Worm (Caenorhabditis elegans) whole organism, L4 larva: Measurements from ENCODE around the gene Y37H2A.10.

Experiments
- R02D3.7 ChIP-seq: fragments of 150-350 bp; sonication (generic microtip); optimal IDR thresholded peaks from 3 replicates; lab custom pipeline; 2014; ENCODE audit warnings: missing biosample characterization, missing genetic modification characterization
- Y105C5A.15 ChIP-seq: fragments of 200-800 bp; sonication (Bioruptor generic); IDR thresholded peaks from 2 replicates; pipeline ENCODE4 v1.3.6; 2022; ENCODE audit warnings: missing genetic modification characterization, missing compliant biosample characterization
- attf-4 ChIP-seq: sonication (generic microtip); optimal IDR thresholded peaks from 3 replicates; lab custom pipeline; 2017; ENCODE audit warnings: missing biosample characterization, missing genetic modification characterization
- ceh-44 ChIP-seq: fragments of 200-800 bp; sonication (Bioruptor generic); IDR thresholded peaks from 2 replicates; pipeline ENCODE4 v1.3.6; 2022; ENCODE audit warnings: missing genetic modification reagents, missing genetic modification characterization, missing compliant biosample characterization
- ceh-82 ChIP-seq: sonication (generic microtip); optimal IDR thresholded peaks from 2 replicates; lab custom pipeline; 2017; ENCODE audit warnings: missing biosample characterization, missing genetic modification characterization
- jun-1 ChIP-seq: fragments of 150-350 bp; optimal IDR thresholded peaks from 2 replicates; lab custom pipeline; 2014; ENCODE audit warnings: missing biosample characterization, missing genetic modification reagents, missing genetic modification characterization
- pha-4 ChIP-seq, 2 experiments: fragments of 150-350 bp in 1 of 2; fragments of 200-800 bp in 1 of 2; sonication (Bioruptor generic) in 1 of 2; IDR thresholded peaks in 1 of 2; optimal IDR thresholded peaks in 1 of 2; 2 replicates each; pipeline versions ENCODE4 v1.3.6 to Lab custom; 2014 to 2022; ENCODE audit warnings: missing genetic modification characterization in 2 of 2, missing genetic modification reagents in 2 of 2, missing biosample characterization in 1 of 2, missing compliant biosample characterization in 1 of 2
- rbr-2 ChIP-seq: sonication (generic microtip); optimal IDR thresholded peaks from 2 replicates; lab custom pipeline; 2016; ENCODE audit warnings: missing genotype, missing genetic modification characterization, missing compliant biosample characterization
- spr-1 ChIP-seq: sonication (generic microtip); optimal IDR thresholded peaks from 2 replicates; lab custom pipeline; 2016; ENCODE audit warnings: mild to moderate bottlenecking, missing genetic modification characterization, missing compliant biosample characterization
- unc-130 ChIP-seq: sonication (generic microtip); optimal IDR thresholded peaks from 2 replicates; lab custom pipeline; 2016; ENCODE audit warnings: missing genetic modification reagents, missing genetic modification characterization, missing compliant biosample characterization
- unc-62 ChIP-seq, 3 experiments: fragments of 150-350 bp in 1 of 3; sonication (generic microtip); optimal IDR thresholded peaks in 2 of 3; peaks in 1 of 3; 1 replicate in 1 of 3; 2 replicates in 2 of 3; lab custom pipeline; 2014 to 2017; ENCODE audit warnings: missing biosample characterization in 3 of 3, missing genetic modification characterization in 3 of 3, missing genetic modification reagents in 3 of 3, missing genotype in 1 of 3

DNA sequence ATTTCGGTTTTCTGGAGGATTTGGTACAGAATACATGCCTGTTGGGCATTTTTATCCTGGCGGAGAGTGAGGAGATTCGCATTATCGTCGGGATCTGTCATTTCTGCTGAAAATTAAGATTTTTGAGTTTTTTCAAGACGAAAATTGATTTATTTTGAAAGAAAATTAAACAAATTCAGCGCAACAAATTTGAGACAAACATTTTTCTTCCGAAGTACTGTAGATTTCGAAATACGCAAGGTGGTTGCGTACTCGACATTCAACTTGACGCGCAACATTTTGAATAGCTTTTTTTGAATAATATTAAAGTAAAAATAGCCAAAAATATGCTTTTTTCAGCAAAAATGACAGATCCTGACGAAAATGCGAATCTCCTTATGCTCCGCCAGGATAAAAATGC lies 4.4 kb upstream of the Y37H2A.10 start, which contains the start of gene Y37H2A.7:
- TF ChIP-seq spr-1 (tag; lab: Kevin White, UChicago) = no peak
- no peak for TF ChIP-seq unc-62 (GFP tag; optimal IDR thresholded peaks at IDR 0.05 in 1 of 2; lab: Kevin White, UChicago)
- TF ChIP-seq unc-62 (tag; optimal IDR thresholded peaks at IDR 0.05; lab: Kevin White, UChicago) = no peak
- no peak for TF ChIP-seq ceh-44 (GFP tag; lab: Robert Waterston, UW)
- TF ChIP-seq pha-4 (GFP tag; IDR thresholded peaks at IDR 0.05; lab: Robert Waterston, UW) = no peak
- no peak for TF ChIP-seq pha-4 (tag; optimal IDR thresholded peaks at IDR 0.05; lab: Kevin White, UChicago)
- no peak for TF ChIP-seq ceh-82 (tag; lab: Kevin White, UChicago)
- TF ChIP-seq unc-130 (GFP tag; lab: Kevin White, UChicago) = no peak
- TF ChIP-seq jun-1 (tag; lab: Kevin White, UChicago) = no peak
- no peak for TF ChIP-seq rbr-2 (tag; lab: Kevin White, UChicago)
- TF ChIP-seq Y105C5A.15 = no peak
- no peak for TF ChIP-seq attf-4 (tag; lab: Kevin White, UChicago)
- no peak for TF ChIP-seq R02D3.7 (tag; lab: Kevin White, UChicago)
